Fruit fly (Drosophila melanogaster): ENCODE measurements around the gene Rpn12R.

The Rpn12R gene

DNA sequence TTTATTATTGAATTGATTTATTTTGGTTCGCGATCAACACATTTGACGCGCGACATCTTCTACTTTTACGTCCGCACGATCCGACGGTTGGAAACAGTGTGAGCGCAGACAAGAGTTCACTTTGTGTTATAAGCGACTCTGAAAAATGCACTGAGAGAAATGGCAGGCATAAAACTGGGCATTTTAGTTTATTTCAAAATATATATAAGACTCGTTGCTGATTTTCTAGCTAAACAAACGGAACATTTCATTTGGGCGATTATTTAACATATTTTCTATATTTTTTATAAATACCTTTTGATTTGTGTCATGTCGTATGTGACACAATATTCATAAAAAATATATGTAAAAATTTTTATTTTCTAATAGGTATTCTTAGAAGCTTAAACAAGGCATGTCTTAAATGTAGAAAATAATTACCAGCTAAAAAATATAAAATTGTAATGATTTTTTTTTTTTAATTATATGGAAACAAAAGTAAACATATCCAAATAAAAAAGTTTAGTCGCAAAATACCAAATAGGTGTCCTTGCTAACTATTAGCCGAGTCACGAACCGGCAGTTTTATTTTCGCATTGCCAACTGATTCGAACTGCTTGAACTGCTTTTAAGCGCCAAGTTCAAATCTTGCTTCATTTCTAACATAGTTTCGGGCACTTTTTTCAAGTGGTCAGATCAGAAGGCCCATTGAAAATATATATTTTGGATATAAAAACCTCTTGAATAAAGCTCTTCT, 28.2 kb downstream of the Rpn12R start, which contains the start of gene Reck (continued):
- TF ChIP-seq Pdp1 (GFP tag; optimal IDR thresholded peaks at IDR 0.05) (peak; percentile 46 to 81), HLH54F (GFP tag; optimal IDR thresholded peaks at IDR 0.05) (peak; percentile 7), Sox100B (GFP tag; optimal IDR thresholded peaks at IDR 0.05) (peak; percentile 84), prd (optimal IDR thresholded peaks at IDR 0.05) (no peak), prd (GFP tag; IDR thresholded peaks at IDR 0.05) (peak; percentile 71), Dref (GFP tag; IDR thresholded peaks at IDR 0.05) (no peak), CG3995 (GFP tag; optimal IDR thresholded peaks at IDR 0.05) (no peak), HHEX (GFP tag; optimal IDR thresholded peaks at IDR 0.05) (peak; percentile 84), amos (GFP tag; IDR thresholded peaks at IDR 0.05; ENCODE audit: partially characterized antibody) (no peak), Lhr (GFP tag; optimal IDR thresholded peaks at IDR 0.05) (no peak), CG9876 (GFP tag; optimal IDR thresholded peaks at IDR 0.05) (no peak), CG4820 (GFP tag; optimal IDR thresholded peaks at IDR 0.05) (peak; percentile 78), maf-S (GFP tag; optimal IDR thresholded peaks at IDR 0.05) (peak; percentile 15), klu (GFP tag; IDR thresholded peaks at IDR 0.05) (no peak), slbo (GFP tag; IDR thresholded peaks at IDR 0.05) (peak; percentile 77), Nf-YA (GFP tag; IDR thresholded peaks at IDR 0.05) (peak; percentile 78), CG12299 (tag; optimal IDR thresholded peaks at IDR 0.05) (peak; percentile 58), so (GFP tag; IDR thresholded peaks at IDR 0.05) (no peak; the same call in none of the 3 replicates), Gsc (GFP tag; IDR thresholded peaks at IDR 0.05) (no peak), CG17612 (GFP tag; IDR thresholded peaks at IDR 0.05) (no peak), CG1647 (GFP tag; optimal IDR thresholded peaks at IDR 0.05) (peak; percentile 25), jing (GFP tag; optimal IDR thresholded peaks at IDR 0.05) (peak; percentile 28), CG15269 (tag; optimal IDR thresholded peaks at IDR 0.05) (peak; percentile 83), Fer2 (tag; optimal IDR thresholded peaks at IDR 0.05) (peak; percentile 54), CG42726 (GFP tag; IDR thresholded peaks at IDR 0.05; ENCODE audit: partially characterized antibody) (0 out of 2 replicates have a peak, but pooled peaks have one; percentile 15), CG11398 (GFP tag; optimal IDR thresholded peaks at IDR 0.05) (no peak), CG18619 (GFP tag; optimal IDR thresholded peaks at IDR 0.05) (peak; percentile 75), Dip2 (GFP tag; IDR thresholded peaks at IDR 0.05) (no peak), sc (optimal IDR thresholded peaks at IDR 0.05) (no peak), sc (GFP tag; optimal IDR thresholded peaks at IDR 0.05) (peak; percentile 52), Hr78 (GFP tag; optimal IDR thresholded peaks at IDR 0.05) (peak in 1 of 2 experiments; percentile 54), CG10959 (GFP tag; IDR thresholded peaks at IDR 0.05) (peak; percentile 66), lola (GFP tag; optimal IDR thresholded peaks at IDR 0.05) (peak in 1 of 3 experiments; percentile 78), CG9932 (GFP tag; IDR thresholded peaks at IDR 0.05) (peak; percentile 60), Side (GFP tag; optimal IDR thresholded peaks at IDR 0.05) (peak; percentile 25), CG13123 (GFP tag; optimal IDR thresholded peaks at IDR 0.05) (peak; percentile 67), CG11093 (GFP tag; IDR thresholded peaks at IDR 0.05) (no peak), CG18599 (GFP tag; optimal IDR thresholded peaks at IDR 0.05) (peak; percentile 86), tll (GFP tag; optimal IDR thresholded peaks at IDR 0.05) (no peak), CG2889 (GFP tag; IDR thresholded peaks at IDR 0.05) (peak; percentile 54; the same call in 2 of the 3 replicates), hb (GFP tag; IDR thresholded peaks at IDR 0.05; ENCODE audit: partially characterized antibody) (no peak), odd (GFP tag; optimal IDR thresholded peaks at IDR 0.05) (peak; percentile 70), tin (GFP tag; optimal IDR thresholded peaks at IDR 0.05) (peak; percentile 84), CG6689 (GFP tag; IDR thresholded peaks at IDR 0.05) (no peak), Dfd (GFP tag; optimal IDR thresholded peaks at IDR 0.05) (no peak), ato (GFP tag; IDR thresholded peaks at IDR 0.05; ENCODE audit: partially characterized antibody) (no peak), CG15011 (GFP tag; optimal IDR thresholded peaks at IDR 0.05) (no peak), onecut (GFP tag; IDR thresholded peaks at IDR 0.05) (peak; percentile 78), schlank (tag; optimal IDR thresholded peaks at IDR 0.05) (peak; percentile 18)
